Fruit fly (Drosophila melanogaster): ENCODE data around the gene CG1113.
A peak's percentile ranks its signal among the peaks of the same experiment; 100 is the strongest.

The CG1113 gene

DNA sequence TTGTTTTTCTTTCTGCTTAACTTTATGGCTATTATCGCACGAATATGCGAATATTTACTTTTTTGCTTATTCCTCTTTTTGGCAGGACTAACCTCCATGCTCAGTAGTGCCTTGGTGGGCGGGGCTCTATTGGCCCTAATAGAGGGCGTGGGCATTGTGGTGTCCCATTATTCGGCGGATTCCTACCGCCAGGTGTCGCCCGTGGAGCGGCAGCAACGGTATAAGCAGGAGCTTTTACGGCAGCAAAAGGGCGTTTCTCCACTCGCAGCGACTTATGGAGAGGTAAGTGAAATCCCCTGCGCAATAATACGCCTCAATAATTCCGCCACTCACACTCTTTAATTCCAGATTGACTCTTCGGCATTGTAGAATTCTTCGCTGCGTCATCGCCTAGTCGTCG is 47.7 kb downstream of the CG1113 start (continued):
- TF ChIP-seq CG2116 (GFP tag; optimal IDR thresholded peaks at IDR 0.05): no peak
- TF ChIP-seq otp (GFP tag; IDR thresholded peaks at IDR 0.05): 0 out of 3 replicates have a peak, but pooled peaks have one; percentile 26
- TF ChIP-seq corto (GFP tag; optimal IDR thresholded peaks at IDR 0.05): no peak
- no peak for TF ChIP-seq eyg (GFP tag; optimal IDR thresholded peaks at IDR 0.05)
- peak; percentile 49; the same call in 1 of the 3 replicates for TF ChIP-seq dysf (GFP tag; IDR thresholded peaks at IDR 0.05)
- TF ChIP-seq ems (GFP tag; optimal IDR thresholded peaks at IDR 0.05): no peak
- TF ChIP-seq CG17328 (GFP tag; IDR thresholded peaks at IDR 0.05): peak; percentile 49
- TF ChIP-seq Hr39 (optimal IDR thresholded peaks at IDR 0.05): no peak
- no peak for TF ChIP-seq Dll (GFP tag; IDR thresholded peaks at IDR 0.05; ENCODE audit: partially characterized antibody)
- no peak for TF ChIP-seq mld (GFP tag; IDR thresholded peaks at IDR 0.05; ENCODE audit: partially characterized antibody)
- no peak for TF ChIP-seq CG16779 (GFP tag; IDR thresholded peaks at IDR 0.05)
- TF ChIP-seq CG18619 (GFP tag; optimal IDR thresholded peaks at IDR 0.05): no peak
- TF ChIP-seq CHES-1-like (GFP tag; optimal IDR thresholded peaks at IDR 0.05): no peak
- no peak for TF ChIP-seq CG2889 (GFP tag; IDR thresholded peaks at IDR 0.05)
- peak; percentile 4 for TF ChIP-seq PHDP (tag; optimal IDR thresholded peaks at IDR 0.05)
- peak; percentile 29 for TF ChIP-seq CG10543 (GFP tag; optimal IDR thresholded peaks at IDR 0.05)
- TF ChIP-seq Blimp-1 (GFP tag; optimal IDR thresholded peaks at IDR 0.05): peak; percentile 8
- TF ChIP-seq CG7745 (tag; optimal IDR thresholded peaks at IDR 0.05): no peak
- TF ChIP-seq nerfin-2 (GFP tag; IDR thresholded peaks at IDR 0.05; ENCODE audit: partially characterized antibody): no peak
- TF ChIP-seq CG12155 (GFP tag; optimal IDR thresholded peaks at IDR 0.05): no peak
- no peak for TF ChIP-seq CG13775 (GFP tag; optimal IDR thresholded peaks at IDR 0.05)
- no peak for TF ChIP-seq ac (GFP tag; optimal IDR thresholded peaks at IDR 0.05)
- TF ChIP-seq caup (GFP tag; optimal IDR thresholded peaks at IDR 0.05; ENCODE audit: severe bottlenecking): peak; percentile 20
- peak; percentile 92 for TF ChIP-seq CTCF (GFP tag; optimal IDR thresholded peaks at IDR 0.05)
- TF ChIP-seq jigr1 (GFP tag; IDR thresholded peaks at IDR 0.05): no peak
- no peak for TF ChIP-seq CG1602 (GFP tag; optimal IDR thresholded peaks at IDR 0.05)
- TF ChIP-seq Dip2 (GFP tag; IDR thresholded peaks at IDR 0.05): no peak
- TF ChIP-seq chm (GFP tag; IDR thresholded peaks at IDR 0.05): peak; percentile 55
- no peak for TF ChIP-seq gcm2 (GFP tag; optimal IDR thresholded peaks at IDR 0.05)
- TF ChIP-seq CG15601 (tag; optimal IDR thresholded peaks at IDR 0.05): no peak
- peak; percentile 59; the same call in 1 of the 2 replicates for TF ChIP-seq CG32532 (GFP tag; IDR thresholded peaks at IDR 0.05)
- TF ChIP-seq Hr3 (GFP tag; optimal IDR thresholded peaks at IDR 0.05): peak; percentile 4
- no peak for TF ChIP-seq stwl (tag; optimal IDR thresholded peaks at IDR 0.05)
- peak; percentile 95 for TF ChIP-seq CG14965 (GFP tag; optimal IDR thresholded peaks at IDR 0.05; ENCODE audit: borderline replicate concordance)
- TF ChIP-seq CG13287 (GFP tag; IDR thresholded peaks at IDR 0.05; ENCODE audit: partially characterized antibody): no peak
- no peak for TF ChIP-seq Bdp1 (GFP tag; optimal IDR thresholded peaks at IDR 0.05)
- no peak for TF ChIP-seq CG1233 (GFP tag; optimal IDR thresholded peaks at IDR 0.05)
- no peak for TF ChIP-seq CkIIα-i1 (GFP tag; IDR thresholded peaks at IDR 0.05)
- no peak for TF ChIP-seq lola (GFP tag; optimal IDR thresholded peaks at IDR 0.05)
- TF ChIP-seq Dip3 (GFP tag; optimal IDR thresholded peaks at IDR 0.05): no peak
- TF ChIP-seq gsb-n (tag; optimal IDR thresholded peaks at IDR 0.05): no peak
- no peak for TF ChIP-seq ro (GFP tag; IDR thresholded peaks at IDR 0.05)
- TF ChIP-seq knrl (GFP tag; IDR thresholded peaks at IDR 0.05; ENCODE audit: partially characterized antibody): no peak
- no peak for TF ChIP-seq CG8359 (GFP tag; optimal IDR thresholded peaks at IDR 0.05; ENCODE audit: borderline replicate concordance)
- TF ChIP-seq btn (GFP tag; optimal IDR thresholded peaks at IDR 0.05): no peak
- peak; percentile 2 for TF ChIP-seq emc (GFP tag; optimal IDR thresholded peaks at IDR 0.05)
- TF ChIP-seq CG6813 (GFP tag; optimal IDR thresholded peaks at IDR 0.05): peak; percentile 43
- TF ChIP-seq CG11696 (GFP tag; IDR thresholded peaks at IDR 0.05): no peak
- peak; percentile 19 for TF ChIP-seq Xbp1 (GFP tag; optimal IDR thresholded peaks at IDR 0.05)
- TF ChIP-seq gce (GFP tag; IDR thresholded peaks at IDR 0.05): 0 out of 3 replicates have a peak, but pooled peaks have one; percentile 36
- TF ChIP-seq Dfd (GFP tag; optimal IDR thresholded peaks at IDR 0.05): no peak

Measured in whole organism, embryonic.